Worm (Caenorhabditis elegans) whole organism, L4 larva: ENCODE measurements around the gene K11D12.11.
A peak's percentile ranks its signal among the peaks of the same experiment; 100 is the strongest.

ENCODE experiments used
- R02D3.7 ChIP-seq: fragments of 150-350 bp; sonication (generic microtip); optimal IDR thresholded peaks from 3 replicates; lab custom pipeline; 2014; ENCODE audit warnings: missing biosample characterization, missing genetic modification characterization
- T20F7.1 ChIP-seq: fragments of 200-800 bp; sonication (Bioruptor generic); optimal IDR thresholded peaks from 2 replicates; lab custom pipeline; 2018; ENCODE audit warnings: mild to moderate bottlenecking, missing genetic modification characterization, missing compliant biosample characterization
- T26A8.4 ChIP-seq: fragments of 200-800 bp; sonication (Bioruptor generic); IDR thresholded peaks from 2 replicates; pipeline ENCODE4 v1.3.6; 2022; ENCODE audit warnings: missing genetic modification characterization, missing compliant biosample characterization
- ZK337.2 ChIP-seq: fragments of 200-800 bp; sonication (Bioruptor generic); IDR thresholded peaks from 2 replicates; pipeline ENCODE4 v1.3.6; 2022; ENCODE audit warnings: missing genetic modification reagents, missing genetic modification characterization, missing compliant biosample characterization
- aha-1 ChIP-seq: fragments of 150-350 bp; peaks from one replicate; lab custom pipeline; 2014; ENCODE audit warnings: missing biosample characterization, missing genetic modification characterization
- aly-2 ChIP-seq: sonication (generic microtip); optimal IDR thresholded peaks from 2 replicates; lab custom pipeline; 2018; ENCODE audit warnings: missing biosample characterization, missing genetic modification characterization
- ama-1 ChIP-seq: fragments of 150-350 bp; optimal IDR thresholded peaks from 2 replicates; lab custom pipeline; 2014; ENCODE audit warnings: inconsistent platforms, mixed read lengths
- arid-1 ChIP-seq: fragments of 200-800 bp; sonication (Bioruptor generic); conservative IDR thresholded peaks from 2 replicates; pipeline ENCODE4 v1.3.6; 2022; ENCODE audit warnings: missing genetic modification reagents, missing genetic modification characterization, missing compliant biosample characterization
- attf-4 ChIP-seq: sonication (generic microtip); optimal IDR thresholded peaks from 3 replicates; lab custom pipeline; 2017; ENCODE audit warnings: missing biosample characterization, missing genetic modification characterization
- ceh-20 ChIP-seq: fragments of 200-800 bp; sonication (Bioruptor generic); IDR thresholded peaks from 2 replicates; pipeline ENCODE4 v1.3.6; 2022; ENCODE audit warnings: missing genetic modification reagents, missing genetic modification characterization, missing compliant biosample characterization
- ceh-28 ChIP-seq: fragments of 150-350 bp; optimal IDR thresholded peaks from 2 replicates; lab custom pipeline; 2014; ENCODE audit warnings: missing biosample characterization, missing genetic modification reagents, missing genetic modification characterization
- ceh-44 ChIP-seq: fragments of 200-800 bp; sonication (Bioruptor generic); IDR thresholded peaks from 2 replicates; pipeline ENCODE4 v1.3.6; 2022; ENCODE audit warnings: missing genetic modification reagents, missing genetic modification characterization, missing compliant biosample characterization
- ces-1 ChIP-seq: fragments of 150-350 bp; sonication (generic microtip); optimal IDR thresholded peaks from 4 replicates; lab custom pipeline; 2014; ENCODE audit warnings: missing biosample characterization, missing genetic modification reagents, missing genetic modification characterization
- ctbp-1 ChIP-seq: fragments of 200-800 bp; sonication (Bioruptor generic); IDR thresholded peaks from 2 replicates; pipeline ENCODE4 v1.3.6; 2022; ENCODE audit warnings: missing genetic modification reagents, missing genetic modification characterization, missing compliant biosample characterization
- daf-16 ChIP-seq, 3 experiments: sonication (generic microtip); optimal IDR thresholded peaks; 2 replicates each; lab custom pipeline; 2016 to 2017; ENCODE audit warnings: missing genetic modification characterization in 3 of 3, missing genetic modification reagents in 3 of 3, mild to moderate bottlenecking in 2 of 3, missing compliant biosample characterization in 2 of 3, missing biosample characterization in 1 of 3, moderate library complexity in 1 of 3
- daf-19 ChIP-seq: fragments of 200-800 bp; sonication (Bioruptor generic); conservative IDR thresholded peaks from 2 replicates; pipeline ENCODE4 v1.3.6; 2022; ENCODE audit warnings: missing genetic modification characterization, missing compliant biosample characterization
- dpl-1 ChIP-seq: fragments of 150-350 bp; optimal IDR thresholded peaks from 2 replicates; lab custom pipeline; 2014; ENCODE audit warnings: missing biosample characterization, missing genetic modification reagents, missing genetic modification characterization
- dve-1 ChIP-seq: sonication (generic microtip); optimal IDR thresholded peaks from 2 replicates; lab custom pipeline; 2017; ENCODE audit warnings: antibody characterized with exemption, mild to moderate bottlenecking, missing genetic modification characterization, missing compliant biosample characterization; ENCODE audit not compliant: insufficient read depth
- egl-43 ChIP-seq: fragments of 200-800 bp; sonication (Bioruptor generic); IDR thresholded peaks from 2 replicates; pipeline ENCODE4 v1.3.6; 2022; ENCODE audit warnings: missing genetic modification reagents, missing genetic modification characterization, missing compliant biosample characterization
- fkh-10 ChIP-seq: fragments of 150-350 bp; optimal IDR thresholded peaks from 2 replicates; lab custom pipeline; 2014; ENCODE audit warnings: missing biosample characterization, missing genetic modification reagents, missing genetic modification characterization
- hif-1 ChIP-seq, 2 experiments: sonication (generic microtip); optimal IDR thresholded peaks; 2 replicates each; lab custom pipeline; 2016 to 2017; ENCODE audit warnings: missing compliant biosample characterization in 2 of 2, missing genetic modification characterization in 2 of 2, missing genetic modification reagents in 2 of 2, missing genotype in 2 of 2, mild to moderate bottlenecking in 1 of 2
- jun-1 ChIP-seq: fragments of 150-350 bp; optimal IDR thresholded peaks from 2 replicates; lab custom pipeline; 2014; ENCODE audit warnings: missing biosample characterization, missing genetic modification reagents, missing genetic modification characterization
- lim-7 ChIP-seq: fragments of 200-800 bp; sonication (Bioruptor generic); IDR thresholded peaks from 2 replicates; pipeline ENCODE4 v1.3.6; 2022; ENCODE audit warnings: missing genetic modification characterization, missing compliant biosample characterization
- lin-1 ChIP-seq: fragments of 200-800 bp; sonication (Bioruptor generic); IDR thresholded peaks from 2 replicates; pipeline ENCODE4 v1.3.6; 2022; ENCODE audit warnings: missing genetic modification reagents, missing genetic modification characterization, missing compliant biosample characterization
- lin-38 ChIP-seq: fragments of 200-800 bp; sonication (Bioruptor generic); IDR thresholded peaks from 2 replicates; pipeline ENCODE4 v1.3.6; 2022; ENCODE audit warnings: missing genetic modification reagents, missing genetic modification characterization, missing compliant biosample characterization
- lin-39 ChIP-seq: fragments of 150-350 bp; optimal IDR thresholded peaks from 2 replicates; lab custom pipeline; 2014; ENCODE audit warnings: missing biosample characterization, missing genetic modification reagents, missing genetic modification characterization
- lir-3 ChIP-seq: sonication (generic microtip); optimal IDR thresholded peaks from 2 replicates; lab custom pipeline; 2016; ENCODE audit warnings: mild to moderate bottlenecking, missing genetic modification characterization, missing compliant biosample characterization
- madf-9 ChIP-seq: fragments of 200-800 bp; sonication (Bioruptor generic); conservative IDR thresholded peaks from 2 replicates; pipeline ENCODE4 v1.3.6; 2022; ENCODE audit warnings: missing genetic modification reagents, missing genetic modification characterization, missing compliant biosample characterization
- mes-2 ChIP-seq: sonication (generic microtip); optimal IDR thresholded peaks from 2 replicates; lab custom pipeline; 2016; ENCODE audit warnings: missing genotype, mild to moderate bottlenecking, missing genetic modification characterization, missing compliant biosample characterization; ENCODE audit not compliant: poor library complexity, severe bottlenecking
- mxl-2 ChIP-seq: fragments of 200-800 bp; sonication (Bioruptor generic); conservative IDR thresholded peaks from 2 replicates; pipeline ENCODE4 v1.3.6; 2022; ENCODE audit warnings: missing genetic modification reagents, missing genetic modification characterization, missing compliant biosample characterization
- nhr-10 ChIP-seq: fragments of 150-350 bp; optimal IDR thresholded peaks from 2 replicates; lab custom pipeline; 2014; ENCODE audit warnings: missing biosample characterization, missing genetic modification characterization
- nhr-102 ChIP-seq: sonication (generic microtip); optimal IDR thresholded peaks from 2 replicates; lab custom pipeline; 2016; ENCODE audit warnings: mild to moderate bottlenecking, missing genetic modification characterization, moderate library complexity, missing compliant biosample characterization
- nhr-111 ChIP-seq: fragments of 200-800 bp; sonication (Bioruptor generic); optimal IDR thresholded peaks from 2 replicates; lab custom pipeline; 2018; ENCODE audit warnings: mild to moderate bottlenecking, missing genetic modification characterization, missing compliant biosample characterization
- nhr-41 ChIP-seq: fragments of 200-800 bp; sonication (Bioruptor generic); IDR thresholded peaks from 2 replicates; pipeline ENCODE4 v1.3.6; 2022; ENCODE audit warnings: missing genetic modification reagents, missing genetic modification characterization, missing compliant biosample characterization
- nhr-42 ChIP-seq: fragments of 200-800 bp; sonication (Bioruptor generic); IDR thresholded peaks from 2 replicates; pipeline ENCODE4 v1.3.6; 2022; ENCODE audit warnings: missing genetic modification characterization, missing compliant biosample characterization
- nhr-48 ChIP-seq: sonication (generic microtip); optimal IDR thresholded peaks from 2 replicates; lab custom pipeline; 2016; ENCODE audit warnings: mild to moderate bottlenecking, missing genetic modification characterization, missing compliant biosample characterization
- nhr-6 ChIP-seq: fragments of 150-350 bp; optimal IDR thresholded peaks from 2 replicates; lab custom pipeline; 2014; ENCODE audit warnings: missing biosample characterization, missing genetic modification characterization
- nhr-76 ChIP-seq: fragments of 150-350 bp; optimal IDR thresholded peaks from 2 replicates; lab custom pipeline; 2014; ENCODE audit warnings: missing biosample characterization, missing genetic modification characterization
- pha-4 ChIP-seq, 2 experiments: fragments of 150-350 bp in 1 of 2; fragments of 200-800 bp in 1 of 2; sonication (Bioruptor generic) in 1 of 2; IDR thresholded peaks in 1 of 2; optimal IDR thresholded peaks in 1 of 2; 2 replicates each; pipeline versions ENCODE4 v1.3.6 to Lab custom; 2014 to 2022; ENCODE audit warnings: missing genetic modification characterization in 2 of 2, missing genetic modification reagents in 2 of 2, missing biosample characterization in 1 of 2, missing compliant biosample characterization in 1 of 2
- php-3 ChIP-seq: fragments of 200-800 bp; sonication (Bioruptor generic); IDR thresholded peaks from 2 replicates; pipeline ENCODE4 v1.3.6; 2022; ENCODE audit warnings: missing genetic modification reagents, missing genetic modification characterization, missing compliant biosample characterization
- saeg-2 ChIP-seq: fragments of 200-800 bp; sonication (Bioruptor generic); IDR thresholded peaks from 2 replicates; pipeline ENCODE4 v1.3.6; 2022; ENCODE audit warnings: missing genetic modification reagents, missing genetic modification characterization, missing compliant biosample characterization
- sdz-12 ChIP-seq: fragments of 200-800 bp; sonication (Bioruptor generic); optimal IDR thresholded peaks from 2 replicates; lab custom pipeline; 2018; ENCODE audit warnings: mild to moderate bottlenecking, missing genetic modification characterization, missing compliant biosample characterization
- spr-3 ChIP-seq: fragments of 200-800 bp; sonication (Bioruptor generic); optimal IDR thresholded peaks from 2 replicates; lab custom pipeline; 2018; ENCODE audit warnings: mild to moderate bottlenecking, missing genetic modification characterization, missing compliant biosample characterization
- unc-130 ChIP-seq: sonication (generic microtip); optimal IDR thresholded peaks from 2 replicates; lab custom pipeline; 2016; ENCODE audit warnings: missing genetic modification reagents, missing genetic modification characterization, missing compliant biosample characterization
- unc-39 ChIP-seq: sonication (generic microtip); optimal IDR thresholded peaks from 2 replicates; lab custom pipeline; 2017; ENCODE audit warnings: missing biosample characterization, missing genetic modification characterization
- unc-62 ChIP-seq, 3 experiments: fragments of 150-350 bp in 1 of 3; sonication (generic microtip); optimal IDR thresholded peaks in 2 of 3; peaks in 1 of 3; 1 replicate in 1 of 3; 2 replicates in 2 of 3; lab custom pipeline; 2014 to 2017; ENCODE audit warnings: missing biosample characterization in 3 of 3, missing genetic modification characterization in 3 of 3, missing genetic modification reagents in 3 of 3, missing genotype in 1 of 3
- zfp-3 ChIP-seq: fragments of 200-800 bp; sonication (Bioruptor generic); conservative IDR thresholded peaks from 2 replicates; pipeline ENCODE4 v1.3.6; 2022; ENCODE audit warnings: missing genetic modification reagents, missing genetic modification characterization, missing compliant biosample characterization
- ztf-7 ChIP-seq: fragments of 150-350 bp; optimal IDR thresholded peaks from 2 replicates; lab custom pipeline; 2014; ENCODE audit warnings: missing biosample characterization, missing genetic modification characterization

K11D12.11 gene

DNA sequence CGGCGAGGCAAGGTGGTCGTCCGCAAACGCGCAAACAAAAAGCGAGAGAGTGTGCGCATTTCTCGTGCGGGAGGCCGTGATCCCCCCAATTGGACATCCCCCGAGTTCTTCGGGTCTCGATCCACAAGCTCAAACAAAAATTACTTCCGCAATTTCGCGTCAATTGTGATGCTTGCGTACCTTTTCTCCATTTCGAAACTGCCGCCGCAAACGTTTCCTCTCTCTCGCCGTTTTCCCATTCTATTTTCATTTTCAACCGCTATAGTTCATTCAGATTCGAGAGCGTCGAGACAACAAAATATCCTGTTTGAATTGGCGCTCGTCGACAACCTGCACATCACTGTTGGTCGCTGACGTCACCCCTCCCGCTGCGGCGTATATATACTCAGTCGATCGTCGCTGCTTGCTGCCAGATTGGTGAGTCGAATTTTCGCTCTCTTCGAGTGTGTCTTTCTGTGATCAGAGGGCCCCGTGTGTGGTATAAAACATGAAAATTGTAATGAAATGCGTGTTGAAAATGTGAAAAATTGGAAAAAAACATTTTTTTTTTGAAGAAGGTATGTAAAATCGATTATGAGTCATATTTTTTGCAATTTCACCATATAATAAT lies 10.0 kb upstream of the K11D12.11 start, which contains the start of the genes pqn-51 and K11D12.14:
pqn-51 (plus strand) TSS at position 275 of the 610 bp plus-strand sequence.
K11D12.14 (plus strand) TSS at position 304 of the 610 bp plus-strand sequence.
- peak; percentile 78; the same call in 1 of the 2 replicates for TF ChIP-seq arid-1 (GFP tag; lab: Robert Waterston, UW)
- peak; percentile 48 to 74 for TF ChIP-seq daf-16 (GFP tag; optimal IDR thresholded peaks at IDR 0.05; lab: Kevin White, UChicago)
- TF ChIP-seq daf-16 (tag; optimal IDR thresholded peaks at IDR 0.05; lab: Kevin White, UChicago): peak; percentile 81
- peak in 1 of 2 experiments; percentile 100 for TF ChIP-seq unc-62 (GFP tag; optimal IDR thresholded peaks at IDR 0.05 in 1 of 2; lab: Kevin White, UChicago)
- no peak for TF ChIP-seq unc-62 (tag; optimal IDR thresholded peaks at IDR 0.05; lab: Kevin White, UChicago)
- TF ChIP-seq lir-3: no peak
- peak; percentile 81 for TF ChIP-seq T20F7.1 (GFP tag; lab: Kevin White, UChicago)
- TF ChIP-seq nhr-10 (tag; lab: Kevin White, UChicago): peak; percentile 54
- TF ChIP-seq T26A8.4 (GFP tag; lab: Robert Waterston, UW): peak; percentile 93
- peak; percentile 78 for TF ChIP-seq daf-19 (GFP tag; lab: Robert Waterston, UW)
- peak; percentile 93 for TF ChIP-seq nhr-102 (tag; lab: Kevin White, UChicago)
- TF ChIP-seq spr-3 (GFP tag; lab: Kevin White, UChicago): peak; percentile 61
- TF ChIP-seq sdz-12: no peak
- no peak for TF ChIP-seq nhr-76 (tag; lab: Kevin White, UChicago)
- peak; percentile 90 for TF ChIP-seq pha-4 (GFP tag; IDR thresholded peaks at IDR 0.05; lab: Robert Waterston, UW)
- peak; percentile 1 for TF ChIP-seq pha-4 (tag; optimal IDR thresholded peaks at IDR 0.05; lab: Kevin White, UChicago)
- TF ChIP-seq fkh-10 (GFP tag; lab: Kevin White, UChicago): peak; percentile 93
- TF ChIP-seq ceh-20 (GFP tag; lab: Robert Waterston, UW): peak; percentile 97
- peak; percentile 87 for TF ChIP-seq aha-1
- no peak for TF ChIP-seq nhr-111 (GFP tag; lab: Kevin White, UChicago)
- peak; percentile 86 for TF ChIP-seq saeg-2 (GFP tag; lab: Robert Waterston, UW)
- peak; percentile 69 for TF ChIP-seq ZK337.2 (GFP tag; lab: Robert Waterston, UW)
- TF ChIP-seq ctbp-1 (GFP tag; lab: Robert Waterston, UW): peak; percentile 96
- TF ChIP-seq lin-38 (GFP tag; lab: Robert Waterston, UW): peak; percentile 93
- TF ChIP-seq nhr-42 (GFP tag; lab: Robert Waterston, UW): peak; percentile 93
- peak; percentile 98 for TF ChIP-seq ama-1
- TF ChIP-seq attf-4: no peak
- TF ChIP-seq hif-1 (tag; optimal IDR thresholded peaks at IDR 0.05; lab: Kevin White, UChicago): peak; percentile 61 to 75
- peak; percentile 7 for TF ChIP-seq unc-130 (GFP tag; lab: Kevin White, UChicago)
- peak; percentile 98 for TF ChIP-seq ceh-44 (GFP tag; lab: Robert Waterston, UW)
- TF ChIP-seq nhr-41 (GFP tag; lab: Robert Waterston, UW): no peak
- peak; percentile 89 for TF ChIP-seq nhr-48 (tag; lab: Kevin White, UChicago)
- TF ChIP-seq ceh-28: no peak
- peak; percentile 22 for TF ChIP-seq aly-2 (tag; lab: Kevin White, UChicago)
- peak; percentile 61; the same call in 1 of the 2 replicates for TF ChIP-seq lin-1 (GFP tag; lab: Robert Waterston, UW)
- no peak for TF ChIP-seq R02D3.7 (tag; lab: Kevin White, UChicago)
- TF ChIP-seq nhr-6 (tag; lab: Kevin White, UChicago): peak; percentile 81
- TF ChIP-seq zfp-3 (GFP tag; lab: Robert Waterston, UW): peak; percentile 75; the same call in 1 of the 2 replicates
- peak; percentile 83 for TF ChIP-seq madf-9 (GFP tag; lab: Robert Waterston, UW)
- peak; percentile 90 for TF ChIP-seq dpl-1 (GFP tag; lab: Kevin White, UChicago)
- TF ChIP-seq mxl-2 (GFP tag; lab: Robert Waterston, UW): peak; percentile 33; the same call in 1 of the 2 replicates
- TF ChIP-seq lin-39: no peak
- TF ChIP-seq mes-2 (tag; lab: Kevin White, UChicago): peak; percentile 83
- TF ChIP-seq lim-7 (GFP tag; lab: Robert Waterston, UW): 0 out of 2 replicates have a peak, but pooled peaks have one; percentile 10
- TF ChIP-seq egl-43: peak; percentile 97
- peak; percentile 55 for TF ChIP-seq ztf-7 (tag; lab: Kevin White, UChicago)
- TF ChIP-seq dve-1 (tag; lab: Kevin White, UChicago): peak; percentile 95
- TF ChIP-seq jun-1: peak; percentile 88
- TF ChIP-seq unc-39 (tag; lab: Kevin White, UChicago): no peak
- no peak for TF ChIP-seq ces-1
- TF ChIP-seq php-3 (GFP tag; lab: Robert Waterston, UW): peak; percentile 71; the same call in 1 of the 2 replicates
